Worm (Caenorhabditis elegans) whole organism, L4/young adult: ENCODE data around the gene JC8.7.

ENCODE experiments used
- W03F9.2 ChIP-seq: fragments of 150-350 bp; optimal IDR thresholded peaks from 2 replicates; lab custom pipeline; 2014; ENCODE audit warnings: missing biosample characterization, missing genetic modification characterization
- him-1 ChIP-seq: sonication (generic microtip); optimal IDR thresholded peaks from 2 replicates; lab custom pipeline; 2016; ENCODE audit warnings: missing genotype, missing genetic modification reagents, missing genetic modification characterization, missing compliant biosample characterization

DNA sequence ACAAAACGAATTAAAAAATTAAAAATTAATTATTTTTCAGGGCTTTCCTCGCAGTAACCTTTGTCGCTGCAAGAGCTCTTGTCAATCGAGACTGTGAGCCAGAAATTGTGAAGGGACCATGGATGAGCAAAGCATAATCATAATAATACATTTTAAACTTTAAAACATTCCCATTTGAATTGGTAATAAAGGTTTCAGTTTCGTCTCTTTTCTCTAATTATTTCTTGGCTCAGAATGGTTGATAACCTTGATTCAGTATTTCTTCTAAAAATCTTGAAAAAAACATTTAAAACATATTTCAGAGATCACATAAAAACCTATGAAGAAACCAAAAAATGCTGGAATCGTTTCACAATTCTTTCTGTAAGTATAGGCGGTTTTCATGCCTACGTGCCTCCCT lies 11.8 kb downstream of the JC8.7 start, which contains the start of gene JC8.16:
- TF ChIP-seq W03F9.2 (tag; lab: Kevin White, UChicago) (no peak), him-1 (no peak)
